Fruit fly (Drosophila melanogaster) whole organism, embryonic: ENCODE measurements around the gene CG32801.

Experiments
- CG12155 ChIP-seq: fragments of 200-800 bp; sonication (Bioruptor generic); optimal IDR thresholded peaks from 3 replicates; lab custom pipeline; 2016; ENCODE audit warnings: missing biosample characterization, missing genetic modification characterization
- CG12942 ChIP-seq: fragments of 200-800 bp; sonication (Bioruptor generic); optimal IDR thresholded peaks from 3 replicates; lab custom pipeline; 2016; ENCODE audit warnings: missing biosample characterization, missing genetic modification characterization
- CG13123 ChIP-seq: fragments of 200-800 bp; sonication (Bioruptor generic); optimal IDR thresholded peaks from 2 replicates; lab custom pipeline; 2016; ENCODE audit warnings: missing biosample characterization, missing genetic modification characterization
- CG13775 ChIP-seq: fragments of 200-800 bp; sonication (Bioruptor generic); optimal IDR thresholded peaks from 3 replicates; lab custom pipeline; 2017; ENCODE audit warnings: missing biosample characterization, mild to moderate bottlenecking, missing genetic modification characterization
- CG15601 ChIP-seq: fragments of 200-800 bp; sonication (Bioruptor generic); optimal IDR thresholded peaks from 3 replicates; lab custom pipeline; 2019; ENCODE audit warnings: missing biosample characterization, mild to moderate bottlenecking, missing genetic modification characterization, moderate library complexity
- CG17359 ChIP-seq: fragments of 200-800 bp; sonication (Bioruptor generic); optimal IDR thresholded peaks from 3 replicates; lab custom pipeline; 2018; ENCODE audit warnings: missing biosample characterization, mild to moderate bottlenecking, missing genetic modification characterization, moderate library complexity
- CG18764 ChIP-seq: fragments of 200-800 bp; sonication (Bioruptor generic); optimal IDR thresholded peaks from 3 replicates; lab custom pipeline; 2016; ENCODE audit warnings: missing biosample characterization, missing genetic modification characterization
- CG31224 ChIP-seq: fragments of 200-800 bp; sonication (Bioruptor generic); IDR thresholded peaks from 2 replicates; pipeline ENCODE4 v1.3.6; 2022; ENCODE audit warnings: missing biosample characterization, missing genetic modification characterization
- CG4820 ChIP-seq: fragments of 200-800 bp; sonication (Bioruptor generic); optimal IDR thresholded peaks from 3 replicates; lab custom pipeline; 2016; ENCODE audit warnings: missing biosample characterization, missing genetic modification characterization
- CG5180 ChIP-seq: fragments of 200-800 bp; sonication (Bioruptor generic); optimal IDR thresholded peaks from 3 replicates; lab custom pipeline; 2017; ENCODE audit warnings: missing biosample characterization, missing genetic modification characterization, mild to moderate bottlenecking, moderate library complexity, missing genetic modification reagents
- CG6683 ChIP-seq: fragments of 200-800 bp; sonication (Bioruptor generic); optimal IDR thresholded peaks from 2 replicates; lab custom pipeline; 2017; ENCODE audit warnings: missing biosample characterization, mild to moderate bottlenecking, missing genetic modification characterization, missing genetic modification reagents
- CG6689 ChIP-seq: fragments of 200-800 bp; sonication (Bioruptor generic); IDR thresholded peaks from 2 replicates; pipeline ENCODE4 v1.3.6; 2022; ENCODE audit warnings: missing biosample characterization, missing genetic modification characterization
- CG7839 ChIP-seq: fragments of 200-800 bp; sonication (Bioruptor generic); optimal IDR thresholded peaks from 3 replicates; lab custom pipeline; 2018; ENCODE audit warnings: missing biosample characterization, mild to moderate bottlenecking, missing genetic modification characterization, moderate library complexity
- CG7987 ChIP-seq: fragments of 200-800 bp; sonication (Bioruptor generic); optimal IDR thresholded peaks from 2 replicates; lab custom pipeline; 2018; ENCODE audit warnings: missing biosample characterization, mild to moderate bottlenecking, missing genetic modification characterization, moderate library complexity
- CG8944 ChIP-seq: fragments of 200-800 bp; sonication (Bioruptor generic); optimal IDR thresholded peaks from 3 replicates; lab custom pipeline; 2016; ENCODE audit warnings: missing biosample characterization, missing genetic modification characterization
- CG9215 ChIP-seq: fragments of 200-800 bp; sonication (Bioruptor generic); IDR thresholded peaks from 2 replicates; pipeline ENCODE4 v1.3.6; 2022; ENCODE audit warnings: missing biosample characterization, missing genetic modification characterization
- CG9797 ChIP-seq: fragments of 200-800 bp; sonication (Bioruptor generic); optimal IDR thresholded peaks from 3 replicates; lab custom pipeline; 2018; ENCODE audit warnings: missing biosample characterization, mild to moderate bottlenecking, missing genetic modification characterization
- CG9876 ChIP-seq: fragments of 200-800 bp; sonication (Bioruptor generic); optimal IDR thresholded peaks from 2 replicates; lab custom pipeline; 2016; ENCODE audit warnings: missing biosample characterization, missing genetic modification characterization
- E2f1 ChIP-seq: fragments of 200-800 bp; sonication (Bioruptor generic); IDR thresholded peaks from 2 replicates; pipeline ENCODE4 v1.3.6; 2022; ENCODE audit warnings: missing biosample characterization, missing genetic modification characterization
- ERR ChIP-seq: fragments of 200-800 bp; sonication (Bioruptor generic); optimal IDR thresholded peaks from 2 replicates; lab custom pipeline; 2016; ENCODE audit warnings: missing biosample characterization, missing genetic modification characterization
- Fer1 ChIP-seq: fragments of 200-800 bp; sonication (Bioruptor generic); optimal IDR thresholded peaks from 2 replicates; lab custom pipeline; 2017; ENCODE audit warnings: missing biosample characterization, mild to moderate bottlenecking, missing genetic modification characterization
- Gug ChIP-seq: fragments of 200-800 bp; sonication (Bioruptor generic); IDR thresholded peaks from 4 replicates; pipeline ENCODE4 v1.3.6; 2022; ENCODE audit warnings: missing biosample characterization, missing genetic modification characterization
- H2.0 ChIP-seq: fragments of 200-800 bp; sonication (Bioruptor generic); IDR thresholded peaks from 2 replicates; pipeline ENCODE4 v1.3.6; 2022; ENCODE audit warnings: missing biosample characterization, missing genetic modification characterization
- Kr ChIP-seq: fragments of 200-800 bp; sonication (Bioruptor generic); optimal IDR thresholded peaks from 2 replicates; lab custom pipeline; 2017; ENCODE audit warnings: missing biosample characterization, mild to moderate bottlenecking, missing genetic modification characterization
- Mad ChIP-seq: fragments of 200-800 bp; sonication (Bioruptor generic); optimal IDR thresholded peaks from 2 replicates; lab custom pipeline; 2016; ENCODE audit warnings: missing biosample characterization, missing genetic modification characterization
- Meics ChIP-seq: fragments of 200-800 bp; sonication (Bioruptor generic); optimal IDR thresholded peaks from 2 replicates; lab custom pipeline; 2017; ENCODE audit warnings: missing biosample characterization, mild to moderate bottlenecking, missing genetic modification characterization
- Mes4 ChIP-seq: fragments of 200-800 bp; sonication (Bioruptor generic); optimal IDR thresholded peaks from 2 replicates; lab custom pipeline; 2016; ENCODE audit warnings: missing biosample characterization, missing genetic modification characterization
- al ChIP-seq: fragments of 200-800 bp; sonication (Bioruptor generic); IDR thresholded peaks from 2 replicates; pipeline ENCODE4 v1.3.6; 2022; ENCODE audit warnings: missing biosample characterization, missing genetic modification characterization
- bowl ChIP-seq: fragments of 200-800 bp; sonication (Bioruptor generic); IDR thresholded peaks from 2 replicates; pipeline ENCODE4 v1.3.6; 2022; ENCODE audit warnings: missing biosample characterization, missing genetic modification characterization
- caup ChIP-seq: fragments of 200-800 bp; sonication (Bioruptor generic); optimal IDR thresholded peaks from 3 replicates; lab custom pipeline; 2017; ENCODE audit warnings: missing biosample characterization, mild to moderate bottlenecking, missing genetic modification characterization, moderate library complexity; ENCODE audit not compliant: severe bottlenecking
- gcm2 ChIP-seq: fragments of 200-800 bp; sonication (Bioruptor generic); optimal IDR thresholded peaks from 2 replicates; lab custom pipeline; 2016; ENCODE audit warnings: missing biosample characterization, missing genetic modification characterization
- ken ChIP-seq: fragments of 200-800 bp; sonication (Bioruptor generic); IDR thresholded peaks from 3 replicates; pipeline ENCODE4 v1.3.6; 2022; ENCODE audit warnings: missing biosample characterization, missing genetic modification characterization
- pfk ChIP-seq: fragments of 200-800 bp; sonication (Bioruptor generic); optimal IDR thresholded peaks from 2 replicates; lab custom pipeline; 2018; ENCODE audit warnings: missing biosample characterization, mild to moderate bottlenecking, missing genetic modification characterization, moderate library complexity
- repo ChIP-seq: fragments of 200-800 bp; sonication (Bioruptor generic); optimal IDR thresholded peaks from 2 replicates; lab custom pipeline; 2016; ENCODE audit warnings: missing biosample characterization, missing genetic modification characterization
- sens-2 ChIP-seq: fragments of 200-800 bp; sonication (Bioruptor generic); IDR thresholded peaks from 2 replicates; pipeline ENCODE4 v1.3.6; 2022; ENCODE audit warnings: missing biosample characterization, missing genetic modification characterization
- seq ChIP-seq: fragments of 200-800 bp; sonication (Bioruptor generic); IDR thresholded peaks from 2 replicates; pipeline ENCODE4 v1.3.6; 2022; ENCODE audit warnings: missing biosample characterization, missing genetic modification characterization
- slou ChIP-seq: fragments of 200-800 bp; sonication (Bioruptor generic); optimal IDR thresholded peaks from 3 replicates; lab custom pipeline; 2016; ENCODE audit warnings: missing biosample characterization, missing genetic modification characterization
- tio ChIP-seq: fragments of 200-800 bp; sonication (Bioruptor generic); optimal IDR thresholded peaks from 2 replicates; lab custom pipeline; 2017; ENCODE audit warnings: missing biosample characterization, missing genetic modification characterization, inconsistent platforms

Gene CG32801

dm6 chrX:1854070-1854469 is 48.9 kb downstream of the CG32801 start (continued):
- TF ChIP-seq CG9876 (GFP tag; lab: Kevin White, UChicago) = peak; percentile 37
- peak; percentile 49 for TF ChIP-seq Mes4 (GFP tag; lab: Kevin White, UChicago)
- no peak for TF ChIP-seq sens-2 (GFP tag; lab: Robert Waterston, UW)
- TF ChIP-seq tio (GFP tag; lab: Kevin White, UChicago) = peak; percentile 11
- TF ChIP-seq ERR (GFP tag; lab: Kevin White, UChicago) = peak; percentile 69
- peak; percentile 40 for TF ChIP-seq CG13123 (GFP tag; lab: Kevin White, UChicago)
- peak; percentile 6 for TF ChIP-seq CG12155
- TF ChIP-seq CG6683 = peak; percentile 82
- peak; percentile 15 for TF ChIP-seq CG7839
- peak; percentile 16 for TF ChIP-seq CG8944
- TF ChIP-seq CG5180 (GFP tag; lab: Kevin White, UChicago) = peak; percentile 66
- peak; percentile 95 for TF ChIP-seq Fer1 (GFP tag; lab: Kevin White, UChicago)
- TF ChIP-seq CG9215 (GFP tag; lab: Robert Waterston, UW) = no peak
- TF ChIP-seq CG7987 (GFP tag; lab: Kevin White, UChicago) = peak; percentile 86
- TF ChIP-seq CG17359 = peak; percentile 55
- peak; percentile 56 for TF ChIP-seq slou (GFP tag; lab: Kevin White, UChicago)
- TF ChIP-seq CG15601 (tag; lab: Kevin White, UChicago) = no peak
- peak; percentile 27; the same call in 1 of the 2 replicates for TF ChIP-seq H2.0 (GFP tag; lab: Robert Waterston, UW)
- 0 out of 2 replicates have a peak, but pooled peaks have one; percentile 37 for TF ChIP-seq CG31224 (GFP tag; lab: Robert Waterston, UW)
- TF ChIP-seq ken = no peak
- peak; percentile 38 for TF ChIP-seq CG18764 (GFP tag; lab: Kevin White, UChicago)
- TF ChIP-seq CG6689 = peak; percentile 23; the same call in 1 of the 2 replicates
- peak; percentile 48 for TF ChIP-seq gcm2 (GFP tag; lab: Kevin White, UChicago)
- peak; percentile 34 for TF ChIP-seq repo
- peak; percentile 88 for TF ChIP-seq seq (GFP tag; lab: Robert Waterston, UW)
- TF ChIP-seq bowl (GFP tag; lab: Robert Waterston, UW) = no peak
- no peak for TF ChIP-seq al (GFP tag; lab: Robert Waterston, UW)
- no peak for TF ChIP-seq Mad
- no peak for TF ChIP-seq CG9797 (GFP tag; lab: Kevin White, UChicago)
- TF ChIP-seq CG13775 (GFP tag; lab: Kevin White, UChicago) = peak; percentile 5
- TF ChIP-seq E2f1 (GFP tag; lab: Robert Waterston, UW) = peak; percentile 62; the same call in 1 of the 2 replicates
- peak; percentile 55 for TF ChIP-seq CG12942 (GFP tag; lab: Kevin White, UChicago)
- no peak for TF ChIP-seq CG4820
- TF ChIP-seq Gug (GFP tag; lab: Robert Waterston, UW) = no peak
- no peak for TF ChIP-seq Kr
- TF ChIP-seq caup = peak; percentile 95
- TF ChIP-seq pfk (GFP tag; lab: Kevin White, UChicago) = peak; percentile 43
- TF ChIP-seq Meics = peak; percentile 81
